Worm (Caenorhabditis elegans) whole organism, late embryonic: ENCODE data around the gene T15B7.14.

Experiments used
- C38D4.7 ChIP-seq: fragments of 200-800 bp; sonication (Bioruptor generic); optimal IDR thresholded peaks from 2 replicates; lab custom pipeline; 2018; ENCODE audit warnings: mild to moderate bottlenecking, missing genetic modification characterization, moderate library complexity, missing compliant biosample characterization
- ceh-18 ChIP-seq: sonication (generic microtip); optimal IDR thresholded peaks from 2 replicates; lab custom pipeline; 2016; ENCODE audit warnings: missing genetic modification characterization, missing compliant biosample characterization
- ceh-34 ChIP-seq: sonication (generic microtip); optimal IDR thresholded peaks from 2 replicates; lab custom pipeline; 2016; ENCODE audit warnings: mild to moderate bottlenecking, missing genetic modification characterization, missing compliant biosample characterization
- hlh-30 ChIP-seq: sonication (generic microtip); optimal IDR thresholded peaks from 2 replicates; lab custom pipeline; 2017; ENCODE audit warnings: antibody characterized with exemption, missing genetic modification characterization, missing compliant biosample characterization; ENCODE audit not compliant: insufficient read depth

DNA sequence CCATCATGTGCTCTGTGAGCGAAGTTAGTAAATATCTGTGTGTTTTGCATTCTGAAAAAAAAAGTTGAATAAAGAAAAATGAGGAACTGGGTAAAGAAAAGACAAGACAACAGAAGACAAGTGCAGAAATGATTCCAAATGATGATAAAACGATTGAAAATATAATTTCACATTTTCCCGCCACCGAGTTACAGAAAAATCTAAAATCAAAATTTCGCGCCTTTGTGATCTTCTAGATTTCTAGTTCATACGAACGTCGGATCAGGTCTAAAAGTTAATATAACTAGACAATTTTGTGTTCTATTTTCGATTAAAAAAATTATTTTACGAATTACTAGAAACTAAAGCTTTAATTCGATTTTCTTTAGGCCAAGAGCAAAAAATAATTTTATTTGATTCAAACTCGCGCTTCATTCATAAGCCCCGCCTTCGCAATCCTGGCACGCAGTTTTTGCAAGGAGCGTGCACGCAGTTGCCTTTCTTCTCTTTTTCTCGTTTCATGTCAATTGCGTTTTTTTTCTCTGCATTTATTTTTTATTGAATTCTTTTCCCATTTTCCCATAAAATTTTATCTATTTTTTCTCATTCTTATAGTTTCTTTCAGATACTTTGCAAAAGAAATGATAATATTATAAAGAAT, 50.2 kb downstream of the T15B7.14 start, which contains the start of the genes spn-4 and spe-39:
- TF ChIP-seq ceh-34 (tag; lab: Kevin White, UChicago) (no peak), C38D4.7 (GFP tag; lab: Kevin White, UChicago) (no peak), hlh-30 (tag; lab: Kevin White, UChicago) (no peak), ceh-18 (tag; lab: Kevin White, UChicago) (no peak)
